Worm (Caenorhabditis elegans): ENCODE results near the gene F37A4.6.

ce11 chrIII:6681790-6682189 lies 23.8 kb upstream of the F37A4.6 start:
- no peak for TF ChIP-seq ztf-23 (GFP tag; IDR thresholded peaks at IDR 0.05)
- no peak for TF ChIP-seq klf-2 (GFP tag; conservative IDR thresholded peaks at IDR 0.05)
- no peak for TF ChIP-seq med-1 (GFP tag; optimal IDR thresholded peaks at IDR 0.05; ENCODE audit: insufficient read depth)
- no peak for TF ChIP-seq flt-1 (GFP tag; IDR thresholded peaks at IDR 0.05)
- no peak for TF ChIP-seq tab-1 (GFP tag; IDR thresholded peaks at IDR 0.05)
- no peak for TF ChIP-seq ref-1 (GFP tag; conservative IDR thresholded peaks at IDR 0.05)
- TF ChIP-seq cog-1 (tag; optimal IDR thresholded peaks at IDR 0.05): no peak
